Comparison of ENCODE assay signal across 4 worm cellular contexts in genomic region chrIV:7230198-7230597, ce11.
TF ChIP-seq lines count a peak whose summit lies in the region.

Gene cap-1, minus strand, starts transcription at chrIV:7230223.

TF ChIP-seq in whole organism, L2 larva, 48 proteins besides CTCF, POLR2A, EP300 and RAD21 (continues in another document):
- TF ChIP-seq ama-1 (optimal IDR thresholded peaks at IDR 0.05; lab: Kevin White, UChicago) (no peak), nhr-12 (tag; optimal IDR thresholded peaks at IDR 0.05; lab: Kevin White, UChicago) (no peak), elt-3 (tag; optimal IDR thresholded peaks at IDR 0.05; lab: Kevin White, UChicago) (no peak), elt-1 (tag; optimal IDR thresholded peaks at IDR 0.05; lab: Kevin White, UChicago) (no peak), dmd-4 (tag; optimal IDR thresholded peaks at IDR 0.05; lab: Kevin White, UChicago) (no peak), mbf-1 (tag; optimal IDR thresholded peaks at IDR 0.05; lab: Kevin White, UChicago) (no peak), egl-27 (tag; optimal IDR thresholded peaks at IDR 0.05; lab: Kevin White, UChicago) (no peak), ZK546.5 (tag; optimal IDR thresholded peaks at IDR 0.05; lab: Kevin White, UChicago) (no peak), F13H6.1 (tag; optimal IDR thresholded peaks at IDR 0.05; lab: Kevin White, UChicago) (peak; percentile 24), ztf-4 (tag; optimal IDR thresholded peaks at IDR 0.05; lab: Kevin White, UChicago) (no peak), sma-3 (GFP tag; optimal IDR thresholded peaks at IDR 0.05; lab: Kevin White, UChicago) (peak; percentile 75), ztf-11 (tag; optimal IDR thresholded peaks at IDR 0.05; lab: Kevin White, UChicago) (no peak), snpc-4 (tag; optimal IDR thresholded peaks at IDR 0.05; lab: Kevin White, UChicago) (peak; percentile 44), nhr-21 (tag; optimal IDR thresholded peaks at IDR 0.05; lab: Kevin White, UChicago) (peak; percentile 6), lin-13 (GFP tag; optimal IDR thresholded peaks at IDR 0.05; lab: Kevin White, UChicago) (peak; percentile 75), nhr-237 (tag; optimal IDR thresholded peaks at IDR 0.05; lab: Kevin White, UChicago) (no peak), unc-62 (GFP tag; optimal IDR thresholded peaks at IDR 0.05; lab: Kevin White, UChicago) (no peak), lin-11 (tag; optimal IDR thresholded peaks at IDR 0.05; lab: Kevin White, UChicago) (no peak), lsy-2 (tag; optimal IDR thresholded peaks at IDR 0.05; lab: Kevin White, UChicago) (peak; percentile 35 to 82), lin-39 (tag; optimal IDR thresholded peaks at IDR 0.05; lab: Kevin White, UChicago) (no peak), ceh-16 (tag; optimal IDR thresholded peaks at IDR 0.05; lab: Kevin White, UChicago) (no peak), zag-1 (tag; optimal IDR thresholded peaks at IDR 0.05; lab: Kevin White, UChicago) (no peak), unc-39 (tag; optimal IDR thresholded peaks at IDR 0.05; lab: Kevin White, UChicago) (no peak), peb-1 (tag; optimal IDR thresholded peaks at IDR 0.05; lab: Kevin White, UChicago) (no peak)

TF ChIP-seq in whole organism, L4 larva, 104 proteins besides CTCF, POLR2A, EP300 and RAD21 (continues in another document):
- no peak for TF ChIP-seq ceh-82 (tag; optimal IDR thresholded peaks at IDR 0.05; lab: Kevin White, UChicago)
- TF ChIP-seq dve-1 (tag; optimal IDR thresholded peaks at IDR 0.05; lab: Kevin White, UChicago; ENCODE audit: insufficient read depth) = peak; percentile 86
- no peak for TF ChIP-seq attf-4 (tag; optimal IDR thresholded peaks at IDR 0.05; lab: Kevin White, UChicago)
- TF ChIP-seq ceh-28 (tag; optimal IDR thresholded peaks at IDR 0.05; lab: Kevin White, UChicago) = peak; percentile 43
- peak; percentile 63 for TF ChIP-seq rbr-2 (tag; optimal IDR thresholded peaks at IDR 0.05; lab: Kevin White, UChicago)
- no peak for TF ChIP-seq ztf-7 (tag; optimal IDR thresholded peaks at IDR 0.05; lab: Kevin White, UChicago)
- no peak for TF ChIP-seq set-16 (GFP tag; IDR thresholded peaks at IDR 0.05; lab: Robert Waterston, UW)
- no peak for TF ChIP-seq snpc-4 (tag; optimal IDR thresholded peaks at IDR 0.05; lab: Kevin White, UChicago)
- TF ChIP-seq lin-38 (GFP tag; IDR thresholded peaks at IDR 0.05; lab: Robert Waterston, UW) = peak; percentile 96
- no peak for TF ChIP-seq cey-2 (tag; optimal IDR thresholded peaks at IDR 0.05; lab: Kevin White, UChicago; ENCODE audit: borderline replicate concordance, insufficient read depth)
- peak; percentile 96 for TF ChIP-seq mes-2 (tag; optimal IDR thresholded peaks at IDR 0.05; lab: Kevin White, UChicago; ENCODE audit: poor library complexity, severe bottlenecking)
- TF ChIP-seq fkh-10 (GFP tag; optimal IDR thresholded peaks at IDR 0.05; lab: Kevin White, UChicago) = peak; percentile 17
- 0 out of 2 replicates have a peak, but pooled peaks have one; percentile 29 for TF ChIP-seq dmd-6 (GFP tag; IDR thresholded peaks at IDR 0.05; lab: Robert Waterston, UW)
- TF ChIP-seq zag-1 (tag; optimal IDR thresholded peaks at IDR 0.05; lab: Kevin White, UChicago) = no peak
- TF ChIP-seq nhr-41 (GFP tag; IDR thresholded peaks at IDR 0.05; lab: Robert Waterston, UW) = no peak
- no peak for TF ChIP-seq gei-8 (GFP tag; optimal IDR thresholded peaks at IDR 0.05; lab: Kevin White, UChicago)
- peak; percentile 78 for TF ChIP-seq ceh-44 (GFP tag; IDR thresholded peaks at IDR 0.05; lab: Robert Waterston, UW)
- no peak for TF ChIP-seq Y105C5A.15 (GFP tag; IDR thresholded peaks at IDR 0.05; lab: Robert Waterston, UW)
- peak; percentile 85 for TF ChIP-seq nhr-77 (tag; optimal IDR thresholded peaks at IDR 0.05; lab: Kevin White, UChicago)
- TF ChIP-seq nhr-28 (tag; optimal IDR thresholded peaks at IDR 0.05; lab: Kevin White, UChicago) = peak; percentile 72
- peak; percentile 58 for TF ChIP-seq dpl-1 (GFP tag; optimal IDR thresholded peaks at IDR 0.05; lab: Kevin White, UChicago)
- no peak for TF ChIP-seq madf-5 (GFP tag; IDR thresholded peaks at IDR 0.05; lab: Robert Waterston, UW)
- TF ChIP-seq mdl-1 (tag; optimal IDR thresholded peaks at IDR 0.05; lab: Kevin White, UChicago) = no peak
- no peak for TF ChIP-seq T26A8.4 (GFP tag; IDR thresholded peaks at IDR 0.05; lab: Robert Waterston, UW)

TF ChIP-seq in whole organism, late embryonic, 69 proteins besides CTCF, POLR2A, EP300 and RAD21 (continues in another document):
- TF ChIP-seq ceh-34 (tag; optimal IDR thresholded peaks at IDR 0.05; lab: Kevin White, UChicago) (peak; percentile 61), ceh-48 (tag; optimal IDR thresholded peaks at IDR 0.05; lab: Kevin White, UChicago) (peak; percentile 95), zip-5 (tag; optimal IDR thresholded peaks at IDR 0.05; lab: Kevin White, UChicago) (peak; percentile 32), unc-86 (tag; optimal IDR thresholded peaks at IDR 0.05; lab: Kevin White, UChicago) (peak; percentile 3), pqm-1 (tag; optimal IDR thresholded peaks at IDR 0.05; lab: Kevin White, UChicago) (peak; percentile 2), fkh-10 (GFP tag; optimal IDR thresholded peaks at IDR 0.05; lab: Kevin White, UChicago) (no peak), ceh-2 (tag; optimal IDR thresholded peaks at IDR 0.05; lab: Kevin White, UChicago) (peak; percentile 46), tbx-7 (tag; optimal IDR thresholded peaks at IDR 0.05; lab: Kevin White, UChicago) (no peak), tbx-2 (tag; optimal IDR thresholded peaks at IDR 0.05; lab: Kevin White, UChicago) (peak; percentile 79), ceh-19 (GFP tag; optimal IDR thresholded peaks at IDR 0.05; lab: Kevin White, UChicago) (no peak), unc-3 (GFP tag; conservative IDR thresholded peaks at IDR 0.05; lab: Robert Waterston, UW) (no peak), unc-3 (tag; optimal IDR thresholded peaks at IDR 0.05; lab: Kevin White, UChicago) (peak; percentile 37), rnt-1 (tag; optimal IDR thresholded peaks at IDR 0.05; lab: Kevin White, UChicago) (peak; percentile 47), pros-1 (tag; optimal IDR thresholded peaks at IDR 0.05; lab: Kevin White, UChicago) (no peak), unc-42 (tag; optimal IDR thresholded peaks at IDR 0.05; lab: Kevin White, UChicago) (peak; percentile 37), ets-4 (tag; optimal IDR thresholded peaks at IDR 0.05; lab: Kevin White, UChicago) (peak; percentile 54), C08G9.2 (tag; optimal IDR thresholded peaks at IDR 0.05; lab: Kevin White, UChicago) (peak; percentile 40), hlh-13 (GFP tag; optimal IDR thresholded peaks at IDR 0.05; lab: Kevin White, UChicago) (no peak), eyg-1 (tag; optimal IDR thresholded peaks at IDR 0.05; lab: Kevin White, UChicago) (no peak), ceh-18 (tag; optimal IDR thresholded peaks at IDR 0.05; lab: Kevin White, UChicago) (peak; percentile 21), nfya-1 (tag; optimal IDR thresholded peaks at IDR 0.05; lab: Kevin White, UChicago) (peak; percentile 5), ceh-31 (tag; optimal IDR thresholded peaks at IDR 0.05; lab: Kevin White, UChicago) (peak; percentile 90), nhr-232 (tag; optimal IDR thresholded peaks at IDR 0.05; lab: Kevin White, UChicago) (no peak), hlh-8 (tag; optimal IDR thresholded peaks at IDR 0.05; lab: Kevin White, UChicago) (peak; percentile 39), fax-1 (tag; optimal IDR thresholded peaks at IDR 0.05; lab: Kevin White, UChicago) (peak; percentile 63), dve-1 (tag; optimal IDR thresholded peaks at IDR 0.05; lab: Kevin White, UChicago) (no peak), ceh-14 (tag; optimal IDR thresholded peaks at IDR 0.05; lab: Kevin White, UChicago) (peak; percentile 62)

TF ChIP-seq in whole organism, mixed stage, embryonic, 35 proteins besides CTCF, POLR2A, EP300 and RAD21 (continues in another document):
- TF ChIP-seq unc-62 (GFP tag; optimal IDR thresholded peaks at IDR 0.05; lab: Kevin White, UChicago) = no peak
- no peak for TF ChIP-seq unc-120 (tag; optimal IDR thresholded peaks at IDR 0.05; lab: Kevin White, UChicago; ENCODE audit: poor library complexity, severe bottlenecking)
- peak; percentile 38 for TF ChIP-seq nhr-237 (tag; optimal IDR thresholded peaks at IDR 0.05; lab: Kevin White, UChicago)
- TF ChIP-seq ham-2 (GFP tag; optimal IDR thresholded peaks at IDR 0.05; lab: Kevin White, UChicago) = no peak
- no peak for TF ChIP-seq elt-1 (tag; optimal IDR thresholded peaks at IDR 0.05; lab: Kevin White, UChicago; ENCODE audit: borderline replicate concordance, insufficient read depth)
- peak; percentile 13 for TF ChIP-seq sptf-1 (tag; optimal IDR thresholded peaks at IDR 0.05; lab: Kevin White, UChicago)
- no peak for TF ChIP-seq nhr-12 (tag; optimal IDR thresholded peaks at IDR 0.05; lab: Kevin White, UChicago)
- no peak for TF ChIP-seq mab-5 (tag; optimal IDR thresholded peaks at IDR 0.05; lab: Kevin White, UChicago)
- peak; percentile 78 for TF ChIP-seq mep-1 (tag; optimal IDR thresholded peaks at IDR 0.05; lab: Kevin White, UChicago)
- peak; percentile 60 for TF ChIP-seq lsy-2 (tag; optimal IDR thresholded peaks at IDR 0.05; lab: Kevin White, UChicago)
- no peak for TF ChIP-seq snpc-4 (tag; optimal IDR thresholded peaks at IDR 0.05; lab: Kevin White, UChicago)
- TF ChIP-seq ces-1 (GFP tag; optimal IDR thresholded peaks at IDR 0.05; lab: Kevin White, UChicago) = peak; percentile 70
- TF ChIP-seq ztf-11 (tag; optimal IDR thresholded peaks at IDR 0.05; lab: Kevin White, UChicago) = no peak
- TF ChIP-seq cnd-1 (tag; optimal IDR thresholded peaks at IDR 0.05; lab: Kevin White, UChicago) = no peak
- no peak for TF ChIP-seq bed-3 (GFP tag; optimal IDR thresholded peaks at IDR 0.05; lab: Kevin White, UChicago)
- no peak for TF ChIP-seq nhr-76 (tag; optimal IDR thresholded peaks at IDR 0.05; lab: Kevin White, UChicago)
- no peak for TF ChIP-seq elt-3 (tag; optimal IDR thresholded peaks at IDR 0.05; lab: Kevin White, UChicago)
- peak; percentile 54 for TF ChIP-seq lin-13 (tag; optimal IDR thresholded peaks at IDR 0.05; lab: Kevin White, UChicago)
- TF ChIP-seq ceh-43 (GFP tag; optimal IDR thresholded peaks at IDR 0.05; lab: Kevin White, UChicago) = no peak
- TF ChIP-seq flh-1 (GFP tag; optimal IDR thresholded peaks at IDR 0.05; lab: Kevin White, UChicago) = no peak
- peak; percentile 36 for TF ChIP-seq pha-4 (tag; optimal IDR thresholded peaks at IDR 0.05; lab: Kevin White, UChicago)
- TF ChIP-seq tbx-8 (GFP tag; optimal IDR thresholded peaks at IDR 0.05; lab: Kevin White, UChicago) = no peak
- TF ChIP-seq unc-39 (tag; optimal IDR thresholded peaks at IDR 0.05; lab: Kevin White, UChicago) = no peak
- no peak for TF ChIP-seq nhr-2 (tag; optimal IDR thresholded peaks at IDR 0.05; lab: Kevin White, UChicago)
- TF ChIP-seq sem-2 (GFP tag; optimal IDR thresholded peaks at IDR 0.05; lab: Kevin White, UChicago) = no peak
- no peak for TF ChIP-seq ceh-83 (GFP tag; optimal IDR thresholded peaks at IDR 0.05; lab: Kevin White, UChicago)
- TF ChIP-seq ceh-39 (tag; optimal IDR thresholded peaks at IDR 0.05; lab: Kevin White, UChicago) = peak; percentile 65
- TF ChIP-seq zip-8 (tag; optimal IDR thresholded peaks at IDR 0.05; lab: Kevin White, UChicago) = no peak
- no peak for TF ChIP-seq M03D4.4 (tag; optimal IDR thresholded peaks at IDR 0.05; lab: Kevin White, UChicago)
- peak; percentile 11 for TF ChIP-seq mls-2 (tag; optimal IDR thresholded peaks at IDR 0.05; lab: Kevin White, UChicago)
